Fruit fly (Drosophila melanogaster) whole organism, prepupa: ENCODE data around the gene CG17571.
A peak's percentile ranks its signal among the peaks of the same experiment; 100 is the strongest.

Experiments
- Blimp-1 ChIP-seq: fragments of 200-800 bp; sonication (Bioruptor generic); optimal IDR thresholded peaks from 3 replicates; lab custom pipeline; 2017; ENCODE audit warnings: missing biosample characterization, missing genetic modification characterization, mild to moderate bottlenecking, moderate library complexity, missing genetic modification reagents
- CG10631 ChIP-seq: fragments of 200-800 bp; sonication (Bioruptor generic); optimal IDR thresholded peaks from 2 replicates; lab custom pipeline; 2016; ENCODE audit warnings: missing biosample characterization, missing genetic modification characterization
- CG11294 ChIP-seq: fragments of 200-800 bp; sonication (Bioruptor generic); IDR thresholded peaks from 2 replicates; pipeline ENCODE4 v1.3.6; 2022; ENCODE audit warnings: missing biosample characterization, missing genetic modification characterization
- CG11762 ChIP-seq: fragments of 200-800 bp; sonication (Bioruptor generic); optimal IDR thresholded peaks from 3 replicates; lab custom pipeline; 2016; ENCODE audit warnings: missing biosample characterization, missing genetic modification characterization; ENCODE audit not compliant: insufficient read depth
- CG11902 ChIP-seq: fragments of 200-800 bp; sonication (Bioruptor generic); optimal IDR thresholded peaks from 3 replicates; lab custom pipeline; 2016; ENCODE audit warnings: missing biosample characterization, missing genetic modification characterization
- CG15336 ChIP-seq: fragments of 200-800 bp; sonication (Bioruptor generic); IDR thresholded peaks from 2 replicates; pipeline ENCODE4 v1.3.6; 2022; ENCODE audit warnings: missing biosample characterization, missing genetic modification characterization
- CG1621 ChIP-seq: fragments of 200-800 bp; sonication (Bioruptor generic); optimal IDR thresholded peaks from 3 replicates; lab custom pipeline; 2018; ENCODE audit warnings: missing biosample characterization, mild to moderate bottlenecking, missing genetic modification characterization
- CG16779 ChIP-seq: fragments of 200-800 bp; sonication (Bioruptor generic); optimal IDR thresholded peaks from 3 replicates; lab custom pipeline; 2017; ENCODE audit warnings: missing biosample characterization, mild to moderate bottlenecking, missing genetic modification characterization
- CG31627 ChIP-seq: fragments of 200-800 bp; sonication (Bioruptor generic); optimal IDR thresholded peaks from 3 replicates; lab custom pipeline; 2016; ENCODE audit warnings: missing biosample characterization, missing genetic modification characterization
- CG32006 ChIP-seq: fragments of 200-800 bp; sonication (Bioruptor generic); optimal IDR thresholded peaks from 3 replicates; lab custom pipeline; 2017; ENCODE audit warnings: missing biosample characterization, mild to moderate bottlenecking, missing genetic modification characterization
- CG34406 ChIP-seq: fragments of 200-800 bp; sonication (Bioruptor generic); optimal IDR thresholded peaks from 3 replicates; lab custom pipeline; 2016; ENCODE audit warnings: missing biosample characterization, missing genetic modification characterization
- CG3919 ChIP-seq: fragments of 200-800 bp; sonication (Bioruptor generic); optimal IDR thresholded peaks from 3 replicates; lab custom pipeline; 2016; ENCODE audit warnings: missing biosample characterization, missing genetic modification characterization
- CG6276 ChIP-seq: fragments of 200-800 bp; sonication (Bioruptor generic); optimal IDR thresholded peaks from 2 replicates; lab custom pipeline; 2017; ENCODE audit warnings: missing biosample characterization, mild to moderate bottlenecking, missing genetic modification characterization
- CG6792 ChIP-seq: fragments of 200-800 bp; sonication (Bioruptor generic); optimal IDR thresholded peaks from 3 replicates; lab custom pipeline; 2016; ENCODE audit warnings: missing biosample characterization, missing genetic modification characterization
- CG6808 ChIP-seq: fragments of 200-800 bp; sonication (Bioruptor generic); optimal IDR thresholded peaks from 3 replicates; lab custom pipeline; 2017; ENCODE audit warnings: missing biosample characterization, missing genetic modification characterization, mild to moderate bottlenecking, moderate library complexity, missing genetic modification reagents
- CG6854 ChIP-seq: fragments of 200-800 bp; sonication (Bioruptor generic); optimal IDR thresholded peaks from 2 replicates; lab custom pipeline; 2017; ENCODE audit warnings: missing biosample characterization, mild to moderate bottlenecking, missing genetic modification characterization
- CG7368 ChIP-seq: fragments of 200-800 bp; sonication (Bioruptor generic); optimal IDR thresholded peaks from 3 replicates; lab custom pipeline; 2016; ENCODE audit warnings: missing biosample characterization, missing genetic modification characterization
- CG8119 ChIP-seq: fragments of 200-800 bp; sonication (Bioruptor generic); IDR thresholded peaks from 3 replicates; pipeline ENCODE4 v1.3.6; 2022; ENCODE audit warnings: missing biosample characterization, missing genetic modification characterization
- CG8319 ChIP-seq: fragments of 200-800 bp; sonication (Bioruptor generic); optimal IDR thresholded peaks from 3 replicates; lab custom pipeline; 2016; ENCODE audit warnings: missing biosample characterization, missing genetic modification characterization
- CG9139 ChIP-seq: fragments of 200-800 bp; sonication (Bioruptor generic); optimal IDR thresholded peaks from 3 replicates; lab custom pipeline; 2017; ENCODE audit warnings: missing biosample characterization, mild to moderate bottlenecking, missing genetic modification characterization
- Eip75B ChIP-seq: fragments of 200-800 bp; sonication (Bioruptor generic); optimal IDR thresholded peaks from 3 replicates; lab custom pipeline; 2016; ENCODE audit warnings: missing biosample characterization, missing genetic modification characterization
- Eip78C ChIP-seq: fragments of 200-800 bp; sonication (Bioruptor generic); peaks from one replicate; lab custom pipeline; 2016; ENCODE audit warnings: missing biosample characterization, missing genetic modification characterization
- Eip93F ChIP-seq: fragments of 200-800 bp; sonication (Bioruptor generic); optimal IDR thresholded peaks from 2 replicates; lab custom pipeline; 2016; ENCODE audit warnings: missing biosample characterization, mild to moderate bottlenecking, missing genetic modification characterization
- Gug ChIP-seq: fragments of 200-800 bp; sonication (Bioruptor generic); IDR thresholded peaks from 2 replicates; pipeline ENCODE4 v1.3.6; 2022; ENCODE audit warnings: missing biosample characterization, missing genetic modification characterization
- Hr38 ChIP-seq: sonication (Bioruptor generic); optimal IDR thresholded peaks from 2 replicates; lab custom pipeline; 2016; ENCODE audit warnings: missing biosample characterization, missing genetic modification characterization
- Hr39 ChIP-seq: fragments of 200-800 bp; sonication (Bioruptor generic); optimal IDR thresholded peaks from 2 replicates; lab custom pipeline; 2016; ENCODE audit warnings: missing biosample characterization, missing genetic modification characterization
- Hr4 ChIP-seq: fragments of 200-800 bp; sonication (Bioruptor generic); optimal IDR thresholded peaks from 3 replicates; lab custom pipeline; 2016; ENCODE audit warnings: missing biosample characterization, missing genetic modification characterization
- Lpt ChIP-seq: fragments of 200-800 bp; sonication (Bioruptor generic); optimal IDR thresholded peaks from 3 replicates; lab custom pipeline; 2016; ENCODE audit warnings: missing biosample characterization, missing genetic modification characterization
- Met ChIP-seq: fragments of 200-800 bp; sonication (Bioruptor generic); optimal IDR thresholded peaks from 3 replicates; lab custom pipeline; 2016; ENCODE audit warnings: missing biosample characterization, missing genetic modification characterization
- OdsH ChIP-seq: fragments of 200-800 bp; sonication (Bioruptor generic); optimal IDR thresholded peaks from 3 replicates; lab custom pipeline; 2016; ENCODE audit warnings: missing biosample characterization, missing genetic modification characterization
- Smox ChIP-seq: fragments of 200-800 bp; sonication (Bioruptor generic); optimal IDR thresholded peaks from 3 replicates; lab custom pipeline; 2016; ENCODE audit warnings: missing biosample characterization, missing genetic modification characterization
- Sox102F ChIP-seq: fragments of 200-800 bp; sonication (Bioruptor generic); optimal IDR thresholded peaks from 2 replicates; lab custom pipeline; 2016; ENCODE audit warnings: missing biosample characterization, mild to moderate bottlenecking, missing genetic modification characterization
- Sox15 ChIP-seq: fragments of 200-800 bp; sonication (Bioruptor generic); optimal IDR thresholded peaks from 3 replicates; lab custom pipeline; 2016; ENCODE audit warnings: missing biosample characterization, missing genetic modification characterization
- achi ChIP-seq: fragments of 200-800 bp; sonication (Bioruptor generic); optimal IDR thresholded peaks from 3 replicates; lab custom pipeline; 2016; ENCODE audit warnings: missing biosample characterization, missing genetic modification characterization
- acj6 ChIP-seq: fragments of 200-800 bp; sonication (Bioruptor generic); optimal IDR thresholded peaks from 3 replicates; lab custom pipeline; 2016; ENCODE audit warnings: missing biosample characterization, missing genetic modification characterization
- dsx ChIP-seq: fragments of 200-800 bp; optimal IDR thresholded peaks from 3 replicates; lab custom pipeline; 2019; ENCODE audit warnings: missing biosample characterization, mild to moderate bottlenecking, missing genetic modification characterization, moderate library complexity; ENCODE audit not compliant: poor library complexity, severe bottlenecking
- esn ChIP-seq: fragments of 200-800 bp; sonication (Bioruptor generic); optimal IDR thresholded peaks from 2 replicates; lab custom pipeline; 2016; ENCODE audit warnings: missing biosample characterization, mild to moderate bottlenecking, missing genetic modification characterization, moderate library complexity
- fd59A ChIP-seq: fragments of 200-800 bp; sonication (Bioruptor generic); optimal IDR thresholded peaks from 2 replicates; lab custom pipeline; 2017; ENCODE audit warnings: missing biosample characterization, mild to moderate bottlenecking, missing genetic modification characterization, missing genetic modification reagents
- fd85E ChIP-seq: fragments of 200-800 bp; sonication (Bioruptor generic); optimal IDR thresholded peaks from 3 replicates; lab custom pipeline; 2016; ENCODE audit warnings: missing biosample characterization, missing genetic modification characterization
- fkh ChIP-seq: fragments of 200-800 bp; sonication (Bioruptor generic); optimal IDR thresholded peaks from 3 replicates; lab custom pipeline; 2017; ENCODE audit warnings: missing biosample characterization, mild to moderate bottlenecking, missing genetic modification characterization, moderate library complexity
- lz ChIP-seq: fragments of 200-800 bp; sonication (Bioruptor generic); optimal IDR thresholded peaks from 3 replicates; lab custom pipeline; 2016; ENCODE audit warnings: missing biosample characterization, missing genetic modification characterization
- net ChIP-seq: fragments of 200-800 bp; sonication (Bioruptor generic); optimal IDR thresholded peaks from 3 replicates; lab custom pipeline; 2016; ENCODE audit warnings: missing biosample characterization, missing genetic modification characterization
- pdm3 ChIP-seq: fragments of 200-800 bp; sonication (Bioruptor generic); optimal IDR thresholded peaks from 3 replicates; lab custom pipeline; 2016; ENCODE audit warnings: missing biosample characterization, missing genetic modification characterization
- spab ChIP-seq: fragments of 200-800 bp; sonication (Bioruptor generic); optimal IDR thresholded peaks from 2 replicates; lab custom pipeline; 2017; ENCODE audit warnings: missing biosample characterization, mild to moderate bottlenecking, missing genetic modification characterization, missing genetic modification reagents
- svp ChIP-seq: fragments of 200-800 bp; sonication (Bioruptor generic); peaks from one replicate; lab custom pipeline; 2016; ENCODE audit warnings: missing biosample characterization, missing genetic modification characterization
- topi ChIP-seq: fragments of 200-800 bp; sonication (Bioruptor generic); optimal IDR thresholded peaks from 3 replicates; lab custom pipeline; 2016; ENCODE audit warnings: missing biosample characterization, missing genetic modification characterization
- vri ChIP-seq: fragments of 200-800 bp; sonication (Bioruptor generic); optimal IDR thresholded peaks from 3 replicates; lab custom pipeline; 2016; ENCODE audit warnings: missing biosample characterization, mild to moderate bottlenecking, missing genetic modification characterization

The CG17571 gene

DNA sequence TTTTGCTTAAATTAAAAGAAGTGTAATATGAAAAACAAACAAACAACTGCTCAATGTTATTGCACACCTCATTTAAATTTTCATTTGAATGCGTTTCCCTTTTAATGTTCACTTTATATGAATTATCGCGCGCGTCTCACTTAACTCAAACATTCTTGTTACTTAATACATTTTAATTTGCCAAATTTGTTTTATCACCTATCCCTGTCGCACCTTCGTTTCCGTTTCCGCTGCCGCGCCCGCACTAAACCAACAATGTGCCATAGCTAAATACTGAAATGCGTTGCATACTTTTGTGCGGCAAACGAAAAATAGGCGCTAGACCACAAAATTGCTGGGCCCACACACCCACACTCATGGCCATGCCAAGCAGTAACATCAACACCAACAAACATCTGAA is 30.2 kb upstream of the CG17571 start (continued):
- TF ChIP-seq fkh (GFP tag; lab: Kevin White, UChicago) (no peak), topi (GFP tag; lab: Kevin White, UChicago) (no peak), CG7368 (GFP tag; lab: Kevin White, UChicago) (peak; percentile 54), CG10631 (GFP tag; lab: Kevin White, UChicago) (no peak), CG9139 (GFP tag; lab: Kevin White, UChicago) (no peak), CG32006 (GFP tag; lab: Kevin White, UChicago) (peak; percentile 34), Eip93F (no peak), CG8319 (GFP tag; lab: Kevin White, UChicago) (peak; percentile 33), CG6808 (peak; percentile 47), Sox15 (GFP tag; lab: Kevin White, UChicago) (peak; percentile 44), Hr38 (no peak), CG6792 (GFP tag; lab: Kevin White, UChicago) (peak; percentile 45), CG11294 (GFP tag; lab: Robert Waterston, UW) (no peak), CG15336 (GFP tag; lab: Robert Waterston, UW) (peak; percentile 28; the same call in 1 of the 2 replicates), Lpt (GFP tag; lab: Kevin White, UChicago) (no peak), fd85E (GFP tag; lab: Kevin White, UChicago) (no peak), acj6 (peak; percentile 36), fd59A (GFP tag; lab: Kevin White, UChicago) (peak; percentile 56), net (GFP tag; lab: Kevin White, UChicago) (peak; percentile 63), Met (GFP tag; lab: Kevin White, UChicago) (peak; percentile 57), Sox102F (GFP tag; lab: Kevin White, UChicago) (peak; percentile 35), CG31627 (GFP tag; lab: Kevin White, UChicago) (peak; percentile 44), Hr4 (GFP tag; lab: Kevin White, UChicago) (no peak), pdm3 (GFP tag; lab: Kevin White, UChicago) (no peak), CG16779 (tag; lab: Kevin White, UChicago) (peak; percentile 37), Eip78C (GFP tag; lab: Kevin White, UChicago) (no peak), Smox (GFP tag; lab: Kevin White, UChicago) (peak; percentile 19), CG6854 (GFP tag; lab: Kevin White, UChicago) (peak; percentile 66), CG8119 (GFP tag; lab: Robert Waterston, UW) (no peak), spab (GFP tag; lab: Kevin White, UChicago) (peak; percentile 25), CG11902 (no peak), Gug (GFP tag; lab: Robert Waterston, UW) (no peak), CG11762 (GFP tag; lab: Kevin White, UChicago) (peak; percentile 33)

DNA sequence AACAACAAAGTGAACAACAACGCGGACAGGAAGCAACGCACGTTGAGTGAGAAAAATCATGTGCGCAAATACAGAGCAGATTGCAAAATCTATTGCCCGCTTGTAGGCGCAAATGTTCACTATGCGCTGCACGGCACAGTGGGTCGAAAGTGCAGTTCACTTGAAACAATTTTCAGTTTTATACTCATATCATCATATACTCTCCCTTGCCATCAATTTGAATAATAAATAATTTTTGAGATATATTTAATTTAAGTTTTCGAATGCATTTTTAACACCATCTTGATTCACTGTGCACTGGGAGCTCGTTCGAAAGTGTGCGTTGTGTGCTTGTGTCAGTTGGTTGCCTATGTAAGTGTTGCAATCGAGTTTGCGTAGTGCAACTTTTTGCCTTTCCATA is 10.2 kb upstream of the CG17571 start:
- TF ChIP-seq CG34406 (peak; percentile 61), Met (GFP tag; lab: Kevin White, UChicago) (peak; percentile 71), CG11902 (peak; percentile 60), CG6792 (GFP tag; lab: Kevin White, UChicago) (peak; percentile 74), esn (peak; percentile 71), lz (peak; percentile 62), achi (GFP tag; lab: Kevin White, UChicago) (peak; percentile 78), fd59A (GFP tag; lab: Kevin White, UChicago) (peak; percentile 69), Hr39 (GFP tag; lab: Kevin White, UChicago) (peak; percentile 66), topi (GFP tag; lab: Kevin White, UChicago) (peak; percentile 68), OdsH (GFP tag; lab: Kevin White, UChicago) (peak; percentile 84), CG8119 (GFP tag; lab: Robert Waterston, UW) (peak; percentile 85), CG8319 (GFP tag; lab: Kevin White, UChicago) (peak; percentile 40), Lpt (GFP tag; lab: Kevin White, UChicago) (peak; percentile 57), vri (GFP tag; lab: Kevin White, UChicago) (peak; percentile 46), Eip78C (GFP tag; lab: Kevin White, UChicago) (peak; percentile 92), Hr38 (no peak), acj6 (peak; percentile 79), Hr4 (GFP tag; lab: Kevin White, UChicago) (peak; percentile 82), CG6276 (GFP tag; lab: Kevin White, UChicago) (peak; percentile 68), net (GFP tag; lab: Kevin White, UChicago) (peak; percentile 63), fd85E (GFP tag; lab: Kevin White, UChicago) (no peak), dsx (peak; percentile 60), CG31627 (GFP tag; lab: Kevin White, UChicago) (peak; percentile 72), CG3919 (peak; percentile 78), Blimp-1 (no peak), spab (GFP tag; lab: Kevin White, UChicago) (peak; percentile 56), CG11294 (GFP tag; lab: Robert Waterston, UW) (peak; percentile 55), Smox (GFP tag; lab: Kevin White, UChicago) (peak; percentile 64), CG6808 (peak; percentile 46), CG1621 (tag; lab: Kevin White, UChicago) (peak; percentile 83), CG16779 (tag; lab: Kevin White, UChicago) (peak; percentile 41), CG15336 (GFP tag; lab: Robert Waterston, UW) (peak; percentile 84), svp (GFP tag; lab: Kevin White, UChicago) (peak; percentile 75), Eip75B (peak; percentile 54)
